Worm (Caenorhabditis elegans): ENCODE measurements around the gene C42C1.9.
A peak's percentile ranks its signal among the peaks of the same experiment; 100 is the strongest.

Gene C42C1.9

DNA sequence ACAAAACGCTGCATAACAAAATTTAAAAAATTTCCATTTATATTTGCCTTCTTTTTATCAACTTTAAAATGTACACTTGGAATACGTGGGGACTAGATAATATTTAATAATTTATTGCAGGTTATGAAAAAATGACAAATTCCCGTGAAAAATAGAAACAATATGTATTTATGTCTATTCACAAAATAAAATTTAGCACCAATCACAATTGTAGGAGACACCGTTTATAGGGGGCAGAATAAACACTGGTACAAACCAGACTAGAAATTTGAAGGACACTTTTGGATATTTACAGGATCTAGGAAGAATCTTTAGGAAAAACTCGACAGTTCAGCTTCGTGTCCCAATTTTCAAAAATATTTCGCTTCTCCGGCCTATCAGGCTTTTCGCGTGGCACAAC lies 18.9 kb upstream of the C42C1.9 start, which contains the start of gene C42C1.3:
Gene C42C1.3, minus strand, starts transcription at position 101 of the 400 bp plus-strand sequence.
- no peak for TF ChIP-seq ztf-4 (tag; optimal IDR thresholded peaks at IDR 0.05)
- TF ChIP-seq lin-15B (tag; optimal IDR thresholded peaks at IDR 0.05), result no peak

DNA sequence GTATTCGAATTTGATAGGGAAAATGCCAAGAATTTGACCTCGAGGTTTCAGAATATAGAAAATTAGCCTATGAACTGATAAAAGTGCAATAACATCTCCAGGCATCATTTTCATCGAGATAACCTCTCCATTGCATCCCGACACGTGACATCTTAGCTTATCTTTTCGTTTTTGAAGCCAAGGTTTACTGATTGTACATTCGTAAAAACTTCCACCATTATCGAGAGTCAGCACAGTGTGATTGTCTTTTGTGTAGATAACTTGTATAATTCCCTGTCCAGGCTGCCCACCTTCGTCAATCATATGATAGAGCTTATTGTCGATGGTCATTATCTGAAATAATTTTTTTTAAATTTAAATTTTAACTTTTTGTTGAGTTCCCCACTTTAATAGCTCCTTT lies 14.9 kb upstream of the C42C1.9 start:
- TF ChIP-seq unc-62 (GFP tag; optimal IDR thresholded peaks at IDR 0.05), result no peak
- no peak for TF ChIP-seq nhr-25 (tag; optimal IDR thresholded peaks at IDR 0.05)
- TF ChIP-seq elt-2 (tag; optimal IDR thresholded peaks at IDR 0.05), result peak; percentile 73
- no peak for TF ChIP-seq hmg-11 (tag; optimal IDR thresholded peaks at IDR 0.05)
- no peak for TF ChIP-seq pha-4 (tag; optimal IDR thresholded peaks at IDR 0.05)
- no peak for TF ChIP-seq fos-1 (tag; optimal IDR thresholded peaks at IDR 0.05)
- peak; percentile 37 for TF ChIP-seq pqm-1 (tag; optimal IDR thresholded peaks at IDR 0.05)
- no peak for TF ChIP-seq zag-1 (tag; optimal IDR thresholded peaks at IDR 0.05)
- TF ChIP-seq egl-27 (tag; optimal IDR thresholded peaks at IDR 0.05), result no peak
- no peak for TF ChIP-seq lsy-12 (tag; optimal IDR thresholded peaks at IDR 0.05)
- TF ChIP-seq ZK546.5 (tag; optimal IDR thresholded peaks at IDR 0.05), result no peak
- no peak for TF ChIP-seq sea-2 (GFP tag; optimal IDR thresholded peaks at IDR 0.05)
- TF ChIP-seq ceh-16 (tag; optimal IDR thresholded peaks at IDR 0.05), result no peak
- no peak for TF ChIP-seq R02D3.7 (tag; optimal IDR thresholded peaks at IDR 0.05)

DNA sequence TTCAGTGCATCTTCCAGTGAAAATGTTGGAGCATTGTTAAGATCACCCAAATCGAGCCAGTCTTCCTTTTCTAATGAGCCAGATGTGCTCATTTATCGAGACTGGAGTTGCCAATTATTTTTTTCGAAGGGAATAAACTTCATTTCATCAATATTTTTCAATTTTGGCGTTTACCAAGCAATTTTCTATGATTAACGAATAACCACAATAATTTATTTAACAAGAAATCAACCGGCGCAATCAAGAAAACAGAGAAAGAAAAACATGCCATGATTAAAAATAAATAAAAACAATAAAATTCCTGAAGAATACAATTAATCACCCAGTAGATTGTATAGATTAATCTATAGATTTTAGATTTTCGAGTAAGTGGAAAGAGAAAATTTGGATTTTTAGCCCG lies 13.4 kb upstream of the C42C1.9 start, which contains the start of gene vps-8:
Gene vps-8, minus strand, starts transcription at position 101 of the 400 bp plus-strand sequence.
- TF ChIP-seq ztf-11 (tag; optimal IDR thresholded peaks at IDR 0.05) (no peak), unc-62 (GFP tag; optimal IDR thresholded peaks at IDR 0.05) (no peak), eor-1 (tag; optimal IDR thresholded peaks at IDR 0.05) (no peak), unc-39 (tag; optimal IDR thresholded peaks at IDR 0.05) (no peak), pqm-1 (tag; optimal IDR thresholded peaks at IDR 0.05) (no peak), lsy-12 (tag; optimal IDR thresholded peaks at IDR 0.05) (no peak)

DNA sequence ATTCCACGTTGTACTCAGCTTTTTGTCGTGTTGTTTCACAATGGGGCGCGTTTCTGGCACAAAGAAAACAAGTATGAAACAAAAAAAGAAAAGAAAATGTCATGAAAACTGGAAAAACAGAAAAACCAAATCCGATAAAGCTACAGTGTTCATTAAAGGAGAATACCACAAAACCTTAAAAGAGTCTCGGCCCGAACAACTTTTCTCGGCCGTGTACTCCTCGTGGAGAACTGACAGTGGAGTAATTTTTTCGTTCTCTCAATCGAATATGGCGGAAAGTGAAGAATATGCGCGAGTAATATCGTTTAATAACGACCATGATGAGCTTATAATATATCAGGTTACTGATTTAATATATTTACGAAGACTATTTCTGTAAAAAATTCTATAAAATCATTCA lies 10.7 kb upstream of the C42C1.9 start, which contains the start of the genes tag-335 and vkmt-1:
Gene tag-335, minus strand, starts transcription at position 88 of the 400 bp plus-strand sequence.
Gene vkmt-1, plus strand, starts transcription at position 219 of the 400 bp plus-strand sequence.
- TF ChIP-seq nhr-23 (tag; optimal IDR thresholded peaks at IDR 0.05) (peak; percentile 1), nfya-1 (tag; optimal IDR thresholded peaks at IDR 0.05; ENCODE audit: insufficient read depth) (peak; percentile 35), nhr-43 (tag; optimal IDR thresholded peaks at IDR 0.05; ENCODE audit: poor library complexity, severe bottlenecking) (peak; percentile 28), eor-1 (tag; optimal IDR thresholded peaks at IDR 0.05) (no peak), lin-15B (tag; optimal IDR thresholded peaks at IDR 0.05) (peak; percentile 44), R02D3.7 (tag; optimal IDR thresholded peaks at IDR 0.05) (no peak), unc-62 (GFP tag; optimal IDR thresholded peaks at IDR 0.05) (no peak)

DNA sequence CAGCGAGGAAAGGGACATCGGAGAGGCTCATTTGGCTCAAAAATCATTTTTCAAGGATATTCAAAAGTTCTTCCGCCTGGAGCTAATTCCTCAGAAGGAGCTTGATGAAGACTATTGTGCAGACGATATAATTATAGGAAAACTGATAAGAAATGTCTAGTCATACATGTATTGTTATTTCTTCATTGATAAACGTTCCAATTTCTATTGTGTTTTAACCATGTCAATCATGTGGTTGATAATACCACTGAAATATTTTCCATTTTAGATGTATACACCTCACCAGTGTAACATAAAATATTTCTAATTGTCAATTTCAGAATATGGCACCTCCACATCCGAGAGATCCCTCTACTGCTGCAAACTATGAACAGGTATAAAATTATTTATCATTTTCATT lies 9.9 kb upstream of the C42C1.9 start, which contains the start of gene ltah-1.1:
Gene ltah-1.1, plus strand, starts transcription at position 283 of the 400 bp plus-strand sequence.
- TF ChIP-seq mml-1 (tag; optimal IDR thresholded peaks at IDR 0.05), result no peak
- TF ChIP-seq elt-2 (tag; optimal IDR thresholded peaks at IDR 0.05), result peak; percentile 54

DNA sequence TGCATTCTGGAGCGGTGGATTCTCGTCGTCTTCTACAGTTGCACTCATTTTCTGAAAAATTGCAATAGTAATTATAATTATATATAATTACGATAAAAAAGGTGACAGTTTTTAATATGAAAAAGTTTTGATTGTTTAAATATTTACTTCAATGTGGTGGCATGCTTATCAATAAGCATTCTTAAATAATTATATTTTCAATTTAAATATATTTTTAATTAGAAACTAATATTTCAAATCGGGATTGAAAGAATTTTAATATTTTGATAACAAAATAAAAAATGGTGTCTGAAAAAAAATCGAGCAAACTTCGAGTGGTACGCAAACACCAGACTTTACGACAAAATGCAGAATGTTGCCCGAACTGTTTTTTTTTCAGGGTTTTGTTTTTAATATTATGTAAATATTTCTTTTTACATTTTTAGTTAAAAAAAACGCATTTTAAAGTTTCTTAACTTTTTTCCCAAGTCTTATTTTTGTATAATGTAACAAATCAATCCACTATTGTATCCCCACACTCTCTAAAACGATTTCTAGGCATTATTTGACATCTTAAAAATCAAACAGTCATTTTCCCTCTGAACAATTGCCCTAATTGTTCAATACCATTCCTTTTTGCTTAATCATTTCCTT lies 7.0 kb upstream of the C42C1.9 start, which contains the start of the genes C42C1.12 and C42C1.19:
Gene C42C1.12, minus strand, starts transcription at position 51 of the 633 bp plus-strand sequence.
Gene C42C1.19, plus strand, starts transcription at position 583 of the 633 bp plus-strand sequence.
- TF ChIP-seq pha-4 (tag; optimal IDR thresholded peaks at IDR 0.05), result peak; percentile 49
- TF ChIP-seq lin-15B (tag; optimal IDR thresholded peaks at IDR 0.05), result peak; percentile 33
- TF ChIP-seq hmg-11 (tag; optimal IDR thresholded peaks at IDR 0.05), result peak; percentile 57
- TF ChIP-seq elt-2 (tag; optimal IDR thresholded peaks at IDR 0.05), result peak; percentile 14
- TF ChIP-seq mdl-1 (tag; optimal IDR thresholded peaks at IDR 0.05), result no peak

DNA sequence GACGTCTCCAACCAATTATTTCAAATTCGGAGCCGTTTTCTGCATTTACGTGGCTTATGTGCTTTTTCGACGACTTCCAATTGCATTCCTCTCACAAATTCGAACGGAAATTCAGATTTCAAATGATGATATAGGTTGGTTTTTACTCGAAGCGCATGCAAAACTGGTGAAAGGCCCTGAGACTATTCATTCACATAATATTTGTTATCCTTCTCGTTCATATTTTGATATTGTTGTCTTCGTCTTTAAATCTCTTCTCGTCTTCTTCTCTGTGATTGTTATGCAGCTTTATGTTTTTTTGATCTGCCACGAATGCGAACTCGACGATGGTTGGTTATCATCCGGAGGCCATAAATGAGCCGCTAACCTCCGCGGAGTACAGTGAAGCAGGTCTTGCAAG lies 6.4 kb upstream of the C42C1.9 start, which contains the start of gene hpo-12:
Gene hpo-12, plus strand, starts transcription at position 301 of the 400 bp plus-strand sequence.
- TF ChIP-seq pqm-1 (tag; optimal IDR thresholded peaks at IDR 0.05) (no peak), unc-62 (GFP tag; optimal IDR thresholded peaks at IDR 0.05) (no peak), nhr-43 (tag; optimal IDR thresholded peaks at IDR 0.05; ENCODE audit: poor library complexity, severe bottlenecking) (no peak), ztf-4 (tag; optimal IDR thresholded peaks at IDR 0.05) (no peak), mml-1 (tag; optimal IDR thresholded peaks at IDR 0.05) (no peak), unc-39 (tag; optimal IDR thresholded peaks at IDR 0.05) (no peak), zag-1 (tag; optimal IDR thresholded peaks at IDR 0.05) (no peak), ztf-11 (tag; optimal IDR thresholded peaks at IDR 0.05) (no peak), ceh-28 (tag; optimal IDR thresholded peaks at IDR 0.05) (no peak), nhr-11 (tag; optimal IDR thresholded peaks at IDR 0.05) (no peak), nhr-67 (tag; optimal IDR thresholded peaks at IDR 0.05) (no peak), snpc-4 (tag; optimal IDR thresholded peaks at IDR 0.05) (no peak), pha-4 (tag; optimal IDR thresholded peaks at IDR 0.05) (no peak), nhr-77 (tag; optimal IDR thresholded peaks at IDR 0.05) (no peak), ceh-82 (tag; optimal IDR thresholded peaks at IDR 0.05) (no peak), fkh-10 (GFP tag; optimal IDR thresholded peaks at IDR 0.05) (no peak), nhr-25 (tag; optimal IDR thresholded peaks at IDR 0.05) (no peak), nhr-237 (tag; optimal IDR thresholded peaks at IDR 0.05) (no peak), elt-3 (tag; optimal IDR thresholded peaks at IDR 0.05) (no peak), daf-12 (tag; optimal IDR thresholded peaks at IDR 0.05) (no peak)
